Worm (Caenorhabditis elegans): ENCODE data around the gene fbxa-52.

fbxa-52 gene

DNA sequence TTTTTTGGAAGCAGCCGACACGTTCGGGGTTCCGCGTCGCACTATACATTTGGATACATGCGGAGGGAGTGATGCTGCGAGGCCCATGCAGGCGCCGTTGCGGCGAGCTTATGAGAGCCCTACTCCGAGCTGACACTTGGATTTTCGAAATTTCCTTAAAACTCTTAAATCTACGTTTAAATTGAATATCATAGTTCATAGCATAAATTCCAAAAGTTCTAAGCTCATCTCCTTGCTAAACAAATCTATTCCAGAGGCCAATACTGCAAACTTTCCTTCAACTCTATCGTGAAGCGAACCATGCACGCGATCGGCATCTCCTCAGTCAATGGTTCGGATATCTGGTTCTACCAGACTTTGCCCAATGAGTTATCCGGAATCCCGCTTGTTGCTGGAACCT lies 17.1 kb upstream of the fbxa-52 start, which contains the start of gene dgn-3:
TSS of gene dgn-3 (plus strand) at position 301 of the 400 bp plus-strand sequence.
- TF ChIP-seq snpc-4 (GFP tag; optimal IDR thresholded peaks at IDR 0.05) = no peak
- TF ChIP-seq snpc-4 (tag; optimal IDR thresholded peaks at IDR 0.05) = peak in 1 of 4 experiments; percentile 54
- TF ChIP-seq zfh-2 (GFP tag; conservative IDR thresholded peaks at IDR 0.05) = peak; percentile 50; the same call in 1 of the 2 replicates
- TF ChIP-seq let-607 (tag; optimal IDR thresholded peaks at IDR 0.05) = no peak

DNA sequence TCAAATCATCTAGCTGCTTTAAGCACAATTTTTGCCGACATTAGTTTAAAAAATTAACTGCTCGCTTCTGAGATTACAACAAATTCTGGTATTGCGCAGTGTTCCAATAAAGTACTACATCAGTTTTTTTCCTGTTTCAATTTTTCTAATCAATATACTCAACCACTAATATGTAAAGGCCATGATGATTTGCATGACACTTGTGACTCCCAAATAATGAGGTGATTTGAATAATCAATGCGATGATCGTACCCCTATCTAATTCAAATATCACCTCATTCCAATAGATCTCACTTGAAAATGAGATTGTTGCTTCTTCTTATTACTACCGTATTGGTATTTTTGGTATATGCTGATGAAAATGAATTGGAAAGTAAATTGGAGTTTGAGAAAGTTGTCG lies 14.6 kb upstream of the fbxa-52 start, which contains the start of gene F07G6.2:
TSS of gene F07G6.2 (plus strand) at position 301 of the 400 bp plus-strand sequence.
- TF ChIP-seq F23B12.7 (tag; optimal IDR thresholded peaks at IDR 0.05; ENCODE audit: insufficient read depth) (no peak), lin-54 (GFP tag; optimal IDR thresholded peaks at IDR 0.05) (no peak), Y53F4B.3 (GFP tag; IDR thresholded peaks at IDR 0.05) (no peak), lin-26 (GFP tag; IDR thresholded peaks at IDR 0.05) (no peak), ccch-3 (GFP tag; optimal IDR thresholded peaks at IDR 0.05) (no peak), nfya-1 (tag; optimal IDR thresholded peaks at IDR 0.05; ENCODE audit: borderline replicate concordance, insufficient read depth) (no peak), ztf-28 (GFP tag; IDR thresholded peaks at IDR 0.05) (no peak)

DNA sequence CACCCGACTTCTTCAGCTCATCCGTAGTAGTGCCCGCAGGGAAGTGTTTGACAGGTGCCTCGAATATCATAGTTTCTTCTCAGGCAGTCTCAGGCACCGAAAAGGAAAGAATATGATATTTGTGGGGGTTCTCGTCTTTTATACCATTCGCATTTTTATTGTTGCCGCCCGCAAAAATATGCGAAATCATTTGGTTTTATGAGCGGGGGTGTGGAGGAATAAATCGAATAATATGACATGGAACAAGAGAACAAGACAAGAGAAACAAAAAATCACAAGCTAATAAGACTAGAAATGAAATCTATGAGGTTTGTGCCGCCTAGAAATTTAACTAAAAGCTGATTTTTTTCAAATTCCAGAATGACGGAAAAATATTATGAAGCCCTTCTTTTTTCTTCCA lies 7.9 kb upstream of the fbxa-52 start, which contains the start of gene F07G6.8:
TSS of gene F07G6.8 (minus strand) at position 101 of the 400 bp plus-strand sequence.
- TF ChIP-seq B0019.2 (GFP tag; conservative IDR thresholded peaks at IDR 0.05) (no peak), ceh-40 (GFP tag; IDR thresholded peaks at IDR 0.05) (no peak), ceh-79 (tag; optimal IDR thresholded peaks at IDR 0.05) (no peak), F49E8.2 (tag; optimal IDR thresholded peaks at IDR 0.05; ENCODE audit: insufficient read depth) (no peak)

DNA sequence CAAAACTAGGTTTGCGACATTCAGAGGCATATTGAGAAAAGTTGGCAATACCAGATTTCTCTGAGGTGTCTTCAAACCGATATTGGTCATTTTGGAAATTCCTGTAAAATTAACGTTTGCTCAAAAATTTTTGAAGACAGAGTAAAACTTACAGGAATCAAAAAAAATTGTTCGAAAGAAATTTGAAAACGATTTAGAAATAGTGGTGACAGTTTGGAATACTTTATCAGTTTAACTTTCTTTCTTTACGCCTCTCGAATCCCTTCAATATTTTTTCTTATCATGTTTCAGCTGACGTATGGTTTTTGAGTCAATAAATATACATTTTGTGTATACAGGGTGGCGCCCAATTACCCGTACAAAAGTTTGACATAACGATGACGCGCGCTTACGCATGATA lies 6.0 kb upstream of the fbxa-52 start, which contains the start of gene fbxa-53:
TSS of gene fbxa-53 (minus strand) at position 101 of the 400 bp plus-strand sequence.
- TF ChIP-seq nfya-1 (tag; optimal IDR thresholded peaks at IDR 0.05; ENCODE audit: borderline replicate concordance, insufficient read depth) = no peak
- TF ChIP-seq attf-6 (GFP tag; IDR thresholded peaks at IDR 0.05) = no peak
- no peak for TF ChIP-seq unc-62 (GFP tag; optimal IDR thresholded peaks at IDR 0.05)
- no peak for TF ChIP-seq Y79H2A.3 (GFP tag; conservative IDR thresholded peaks at IDR 0.05)
- no peak for TF ChIP-seq pha-4 (tag; optimal IDR thresholded peaks at IDR 0.05)
- no peak for TF ChIP-seq tbx-9 (tag; optimal IDR thresholded peaks at IDR 0.05; ENCODE audit: borderline replicate concordance)
- TF ChIP-seq mes-4 (tag; optimal IDR thresholded peaks at IDR 0.05) = no peak
- TF ChIP-seq sdz-38 (tag; optimal IDR thresholded peaks at IDR 0.05) = no peak
- TF ChIP-seq cebp-1 (GFP tag; IDR thresholded peaks at IDR 0.05) = no peak
- no peak for TF ChIP-seq cebp-1 (tag; optimal IDR thresholded peaks at IDR 0.05)
- TF ChIP-seq F49E8.2 (tag; optimal IDR thresholded peaks at IDR 0.05; ENCODE audit: insufficient read depth) = no peak
- TF ChIP-seq B0336.3 (GFP tag; IDR thresholded peaks at IDR 0.05) = no peak
- TF ChIP-seq madf-8 (GFP tag; conservative IDR thresholded peaks at IDR 0.05) = no peak
- TF ChIP-seq ceh-40 (GFP tag; IDR thresholded peaks at IDR 0.05) = no peak
- no peak for TF ChIP-seq ama-1 (optimal IDR thresholded peaks at IDR 0.05)
- no peak for TF ChIP-seq ama-1 (GFP tag; optimal IDR thresholded peaks at IDR 0.05)
- TF ChIP-seq tbp1 (GFP tag; optimal IDR thresholded peaks at IDR 0.05) = no peak
- TF ChIP-seq egrh-3 (GFP tag; IDR thresholded peaks at IDR 0.05) = no peak
- no peak for TF ChIP-seq ceh-79 (tag; optimal IDR thresholded peaks at IDR 0.05)
- TF ChIP-seq B0035.1 (tag; optimal IDR thresholded peaks at IDR 0.05) = no peak
- no peak for TF ChIP-seq ztf-6 (GFP tag; IDR thresholded peaks at IDR 0.05)

DNA sequence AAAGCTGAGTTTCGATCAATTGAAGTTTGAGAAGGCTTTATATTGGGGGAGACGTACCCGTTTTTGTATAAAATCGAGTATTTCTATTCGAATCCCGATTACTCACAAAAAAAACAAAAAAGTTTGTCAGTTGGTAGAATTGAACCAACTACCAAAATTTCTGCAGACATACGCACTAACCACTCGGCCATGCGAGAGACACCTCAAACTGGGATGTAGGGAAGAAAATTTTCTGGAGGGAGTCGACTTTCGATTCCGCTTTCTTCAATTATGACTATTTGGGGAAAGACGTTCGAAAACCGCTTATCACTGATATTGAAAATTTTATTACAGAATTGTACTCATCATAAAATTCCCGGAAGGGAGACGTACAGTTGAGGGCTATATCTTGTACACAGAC lies 5.2 kb downstream of the fbxa-52 start:
- peak; percentile 22 for TF ChIP-seq rpc-1 (optimal IDR thresholded peaks at IDR 0.05)
- TF ChIP-seq rpc-1 (tag; optimal IDR thresholded peaks at IDR 0.05) = peak; percentile 65
- TF ChIP-seq B0261.1 (tag; optimal IDR thresholded peaks at IDR 0.05) = peak; percentile 59
- peak; percentile 81 for TF ChIP-seq tbp1 (GFP tag; optimal IDR thresholded peaks at IDR 0.05)
- peak; percentile 53; the same call in 1 of the 2 replicates for TF ChIP-seq lin-26 (GFP tag; IDR thresholded peaks at IDR 0.05)
